Worm (Caenorhabditis elegans) whole organism, late embryonic: ENCODE results near the gene F13E6.1.

Source experiments
- K02D7.2 ChIP-seq: sonication (generic microtip); optimal IDR thresholded peaks from 2 replicates; lab custom pipeline; 2017; ENCODE audit warnings: mild to moderate bottlenecking, missing genetic modification characterization, missing compliant biosample characterization
- ceh-48 ChIP-seq: sonication (generic microtip); optimal IDR thresholded peaks from 2 replicates; lab custom pipeline; 2016; ENCODE audit warnings: missing genetic modification characterization, inconsistent platforms, missing compliant biosample characterization
- nhr-11 ChIP-seq: fragments of 150-350 bp; optimal IDR thresholded peaks from 2 replicates; lab custom pipeline; 2014; ENCODE audit warnings: missing biosample characterization, missing genetic modification characterization
- sox-4 ChIP-seq: sonication (generic microtip); optimal IDR thresholded peaks from 2 replicates; lab custom pipeline; 2017; ENCODE audit warnings: mild to moderate bottlenecking, missing genetic modification characterization, inconsistent platforms, missing compliant biosample characterization
- unc-86 ChIP-seq: sonication (generic microtip); optimal IDR thresholded peaks from 2 replicates; lab custom pipeline; 2016; ENCODE audit warnings: missing genetic modification characterization, missing compliant biosample characterization

DNA sequence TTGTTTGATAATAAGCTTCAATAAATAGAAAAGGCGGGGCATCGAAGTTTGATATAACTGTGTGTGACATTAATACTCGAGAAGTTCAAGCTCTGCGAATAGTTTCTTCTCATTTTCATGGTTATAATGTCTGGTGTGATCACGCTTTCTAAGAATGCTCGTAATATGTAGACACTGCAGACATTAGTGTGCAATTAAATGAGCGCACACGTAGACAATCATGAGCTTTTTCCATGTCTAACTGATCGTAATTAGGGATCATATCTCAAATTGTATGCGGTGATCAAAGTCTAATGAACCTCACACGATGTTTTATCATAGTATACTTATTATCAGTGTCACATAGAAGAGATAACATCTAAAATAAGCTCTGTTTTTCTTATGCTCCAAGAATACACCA, 26.8 kb downstream of the F13E6.1 start:
- TF ChIP-seq ceh-48 (tag; lab: Kevin White, UChicago) (no peak), nhr-11 (tag; lab: Kevin White, UChicago) (no peak), K02D7.2 (tag; lab: Kevin White, UChicago) (no peak), unc-86 (tag; lab: Kevin White, UChicago) (no peak), sox-4 (tag; lab: Kevin White, UChicago) (no peak)
